Worm (Caenorhabditis elegans) whole organism, midembryonic: ENCODE results near the gene T23F11.4.

Source experiments
- T22C8.4 ChIP-seq: fragments of 200-800 bp; sonication (Bioruptor generic); IDR thresholded peaks from 2 replicates; pipeline ENCODE4 v1.3.6; 2022; ENCODE audit warnings: missing genetic modification characterization, missing compliant biosample characterization
- flt-1 ChIP-seq: fragments of 200-800 bp; sonication (Bioruptor generic); IDR thresholded peaks from 2 replicates; pipeline ENCODE4 v1.3.6; 2022; ENCODE audit warnings: missing genetic modification characterization, missing compliant biosample characterization
- klf-2 ChIP-seq: fragments of 200-800 bp; sonication (Bioruptor generic); conservative IDR thresholded peaks from 2 replicates; pipeline ENCODE4 v1.3.6; 2022; ENCODE audit warnings: missing genetic modification reagents, missing genetic modification characterization, missing compliant biosample characterization
- med-1 ChIP-seq: sonication (generic microtip); optimal IDR thresholded peaks from 2 replicates; lab custom pipeline; 2017; ENCODE audit warnings: missing genetic modification characterization, mild to moderate bottlenecking, missing compliant biosample characterization, antibody characterized with exemption, missing genetic modification reagents; ENCODE audit not compliant: insufficient read depth
- tab-1 ChIP-seq: fragments of 200-800 bp; sonication (Bioruptor generic); IDR thresholded peaks from 2 replicates; pipeline ENCODE4 v1.3.6; 2022; ENCODE audit warnings: missing genetic modification characterization, missing compliant biosample characterization
- ztf-29 ChIP-seq: fragments of 200-800 bp; sonication (Bioruptor generic); IDR thresholded peaks from 2 replicates; pipeline ENCODE4 v1.3.6; 2022; ENCODE audit warnings: missing genetic modification reagents, missing genetic modification characterization, missing compliant biosample characterization

DNA sequence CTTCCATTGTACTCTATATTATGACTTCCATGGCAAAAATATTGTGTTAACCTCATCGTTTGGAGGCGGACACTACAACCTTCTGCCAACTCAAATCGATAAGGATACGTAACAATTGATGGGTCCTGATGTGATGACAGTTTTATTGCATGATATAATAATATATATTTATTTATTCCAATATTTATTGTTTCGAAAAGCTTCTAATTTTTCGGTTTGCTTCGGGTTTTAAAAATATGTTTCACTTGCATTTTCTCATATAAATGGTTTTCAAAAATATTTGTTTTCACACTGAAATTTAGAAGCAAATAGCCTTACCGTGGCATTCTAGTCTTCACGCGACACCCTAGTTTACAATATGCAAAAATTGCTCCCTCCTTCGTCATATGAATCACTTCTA is 41.5 kb upstream of the T23F11.4 start, which contains the start of gene T04A8.13:
- no peak for TF ChIP-seq T22C8.4 (GFP tag; lab: Robert Waterston, UW)
- no peak for TF ChIP-seq flt-1 (GFP tag; lab: Robert Waterston, UW)
- no peak for TF ChIP-seq med-1
- TF ChIP-seq tab-1, result no peak
- no peak for TF ChIP-seq klf-2 (GFP tag; lab: Robert Waterston, UW)
- TF ChIP-seq ztf-29 (GFP tag; lab: Robert Waterston, UW), result no peak
